Fruit fly (Drosophila melanogaster) whole organism, embryonic: ENCODE results near the gene Abi.

ENCODE experiments used
- Aef1 ChIP-seq: fragments of 200-800 bp; sonication (Bioruptor generic); IDR thresholded peaks from 3 replicates; pipeline ENCODE4 v1.3.6; 2022; ENCODE audit warnings: missing biosample characterization, missing genetic modification characterization
- CG10209 ChIP-seq: fragments of 200-800 bp; sonication (Bioruptor generic); optimal IDR thresholded peaks from 3 replicates; lab custom pipeline; 2017; ENCODE audit warnings: missing biosample characterization, mild to moderate bottlenecking, missing genetic modification characterization, missing genetic modification reagents
- CG10543 ChIP-seq: fragments of 200-800 bp; sonication (Bioruptor generic); optimal IDR thresholded peaks from 3 replicates; lab custom pipeline; 2017; ENCODE audit warnings: missing biosample characterization, mild to moderate bottlenecking, missing genetic modification characterization, moderate library complexity
- CG10979 ChIP-seq: fragments of 200-800 bp; sonication (Bioruptor generic); optimal IDR thresholded peaks from 2 replicates; lab custom pipeline; 2018; ENCODE audit warnings: missing biosample characterization, mild to moderate bottlenecking, missing genetic modification characterization, moderate library complexity
- CG11456 ChIP-seq: fragments of 200-800 bp; sonication (Bioruptor generic); IDR thresholded peaks from 3 replicates; pipeline ENCODE4 v1.3.6; 2022; ENCODE audit warnings: missing biosample characterization, missing genetic modification characterization
- CG12104 ChIP-seq: fragments of 200-800 bp; sonication (Bioruptor generic); optimal IDR thresholded peaks from 3 replicates; lab custom pipeline; 2016; ENCODE audit warnings: missing biosample characterization, missing genetic modification characterization
- CG14014 ChIP-seq: fragments of 200-800 bp; sonication (Bioruptor generic); IDR thresholded peaks from 2 replicates; pipeline ENCODE4 v1.3.6; 2022; ENCODE audit warnings: missing biosample characterization, missing genetic modification characterization
- CG15011 ChIP-seq: fragments of 200-800 bp; sonication (Bioruptor generic); optimal IDR thresholded peaks from 3 replicates; lab custom pipeline; 2018; ENCODE audit warnings: missing biosample characterization, mild to moderate bottlenecking, missing genetic modification characterization
- CG34376 ChIP-seq: fragments of 200-800 bp; sonication (Bioruptor generic); optimal IDR thresholded peaks from 2 replicates; lab custom pipeline; 2018; ENCODE audit warnings: missing biosample characterization, mild to moderate bottlenecking, missing genetic modification characterization
- CG6254 ChIP-seq: fragments of 200-800 bp; sonication (Bioruptor generic); optimal IDR thresholded peaks from 3 replicates; lab custom pipeline; 2017; ENCODE audit warnings: mild to moderate bottlenecking, missing biosample characterization, missing genetic modification reagents, missing genetic modification characterization
- CG7271 ChIP-seq: fragments of 200-800 bp; sonication (Bioruptor generic); optimal IDR thresholded peaks from 2 replicates; lab custom pipeline; 2018; ENCODE audit warnings: missing biosample characterization, mild to moderate bottlenecking, missing genetic modification characterization, moderate library complexity
- CG8765 ChIP-seq: fragments of 200-800 bp; sonication (Bioruptor generic); IDR thresholded peaks from 2 replicates; pipeline ENCODE4 v1.3.6; 2022; ENCODE audit warnings: missing biosample characterization, missing genetic modification characterization
- D19A ChIP-seq: fragments of 200-800 bp; optimal IDR thresholded peaks from 3 replicates; lab custom pipeline; 2019; ENCODE audit warnings: missing biosample characterization, mild to moderate bottlenecking, missing genetic modification characterization, moderate library complexity
- Drgx ChIP-seq: fragments of 200-800 bp; sonication (Bioruptor generic); IDR thresholded peaks from 2 replicates; pipeline ENCODE4 v1.3.6; 2022; ENCODE audit warnings: missing biosample characterization, missing genetic modification characterization
- E2f1 ChIP-seq: fragments of 200-800 bp; sonication (Bioruptor generic); IDR thresholded peaks from 2 replicates; pipeline ENCODE4 v1.3.6; 2022; ENCODE audit warnings: missing biosample characterization, missing genetic modification characterization
- Ets97D ChIP-seq: fragments of 200-800 bp; sonication (Bioruptor generic); optimal IDR thresholded peaks from 3 replicates; lab custom pipeline; 2016; ENCODE audit warnings: missing biosample characterization, missing genetic modification characterization
- Fer2 ChIP-seq: fragments of 200-800 bp; sonication (Bioruptor generic); optimal IDR thresholded peaks from 2 replicates; lab custom pipeline; 2018; ENCODE audit warnings: missing biosample characterization, mild to moderate bottlenecking, missing genetic modification characterization, moderate library complexity
- Gug ChIP-seq: fragments of 200-800 bp; sonication (Bioruptor generic); IDR thresholded peaks from 4 replicates; pipeline ENCODE4 v1.3.6; 2022; ENCODE audit warnings: missing biosample characterization, missing genetic modification characterization
- Hmr ChIP-seq: fragments of 200-800 bp; sonication (Bioruptor generic); optimal IDR thresholded peaks from 3 replicates; lab custom pipeline; 2017; ENCODE audit warnings: mild to moderate bottlenecking, missing biosample characterization, missing genetic modification reagents, missing genetic modification characterization
- Hr78 ChIP-seq, 2 experiments: fragments of 200-800 bp in 1 of 2; fragments of >200 bp in 1 of 2; sonication (Bioruptor generic) in 1 of 2; optimal IDR thresholded peaks; 2 replicates each; lab custom pipeline; 2017 to 2019; ENCODE audit warnings: missing biosample characterization in 2 of 2, missing genetic modification characterization in 2 of 2, mild to moderate bottlenecking in 1 of 2, moderate library complexity in 1 of 2
- Hsf ChIP-seq: fragments of 200-800 bp; sonication (Bioruptor generic); optimal IDR thresholded peaks from 3 replicates; lab custom pipeline; 2016; ENCODE audit warnings: missing biosample characterization, missing genetic modification characterization
- Jarid2 ChIP-seq: fragments of 200-800 bp; sonication (Bioruptor generic); optimal IDR thresholded peaks from 3 replicates; lab custom pipeline; 2017; ENCODE audit warnings: mild to moderate bottlenecking, missing biosample characterization, missing genetic modification reagents, missing genetic modification characterization
- Lhr ChIP-seq: fragments of 200-800 bp; sonication (Bioruptor generic); optimal IDR thresholded peaks from 3 replicates; lab custom pipeline; 2017; ENCODE audit warnings: mild to moderate bottlenecking, missing biosample characterization, missing genetic modification reagents, missing genetic modification characterization
- MBD-R2 ChIP-seq: fragments of 200-800 bp; sonication (Bioruptor generic); IDR thresholded peaks from 2 replicates; pipeline ENCODE4 v1.3.6; 2022; ENCODE audit warnings: missing biosample characterization, missing genetic modification characterization
- MESR4 ChIP-seq: fragments of 200-800 bp; sonication (Bioruptor generic); optimal IDR thresholded peaks from 2 replicates; lab custom pipeline; 2018; ENCODE audit warnings: missing biosample characterization, mild to moderate bottlenecking, missing genetic modification characterization, moderate library complexity
- Opbp ChIP-seq: fragments of 200-800 bp; sonication (Bioruptor generic); IDR thresholded peaks from 3 replicates; pipeline ENCODE4 v1.3.6; 2022; ENCODE audit warnings: missing biosample characterization, missing genetic modification characterization; ENCODE audit not compliant: partially characterized antibody
- ac ChIP-seq: fragments of 200-800 bp; sonication (Bioruptor generic); optimal IDR thresholded peaks from 3 replicates; lab custom pipeline; 2017; ENCODE audit warnings: missing biosample characterization, mild to moderate bottlenecking, missing genetic modification characterization
- amos ChIP-seq: fragments of 200-800 bp; sonication (Bioruptor generic); IDR thresholded peaks from 2 replicates; pipeline ENCODE4 v1.3.6; 2022; ENCODE audit warnings: missing biosample characterization, missing genetic modification characterization; ENCODE audit not compliant: partially characterized antibody
- bbx ChIP-seq: fragments of 200-800 bp; sonication (Bioruptor generic); IDR thresholded peaks from 2 replicates; pipeline ENCODE4 v1.3.6; 2022; ENCODE audit warnings: missing biosample characterization, missing genetic modification characterization; ENCODE audit not compliant: partially characterized antibody
- bigmax ChIP-seq: fragments of 200-800 bp; sonication (Bioruptor generic); optimal IDR thresholded peaks from 2 replicates; lab custom pipeline; 2018; ENCODE audit warnings: missing biosample characterization, mild to moderate bottlenecking, missing genetic modification characterization
- cad ChIP-seq: fragments of >200 bp; optimal IDR thresholded peaks from 2 replicates; lab custom pipeline; 2017; ENCODE audit warnings: missing biosample characterization, missing genetic modification characterization
- crc ChIP-seq: fragments of 200-800 bp; sonication (Bioruptor generic); optimal IDR thresholded peaks from 2 replicates; lab custom pipeline; 2016; ENCODE audit warnings: missing biosample characterization, missing genetic modification characterization
- ewg ChIP-seq: fragments of 200-800 bp; sonication (Bioruptor generic); optimal IDR thresholded peaks from 3 replicates; lab custom pipeline; 2017; ENCODE audit warnings: mild to moderate bottlenecking, missing biosample characterization, missing genetic modification reagents, missing genetic modification characterization
- fd3F ChIP-seq: fragments of 200-800 bp; sonication (Bioruptor generic); optimal IDR thresholded peaks from 2 replicates; lab custom pipeline; 2018; ENCODE audit warnings: missing biosample characterization, mild to moderate bottlenecking, missing genetic modification characterization, moderate library complexity
- jumu ChIP-seq: fragments of 200-800 bp; sonication (Bioruptor generic); optimal IDR thresholded peaks from 3 replicates; lab custom pipeline; 2016; ENCODE audit warnings: missing biosample characterization, missing genetic modification characterization
- lab ChIP-seq: fragments of 200-800 bp; sonication (Bioruptor generic); optimal IDR thresholded peaks from 3 replicates; lab custom pipeline; 2017; ENCODE audit warnings: missing biosample characterization, missing genetic modification characterization, mild to moderate bottlenecking, moderate library complexity, missing genetic modification reagents
- lmd ChIP-seq: fragments of 200-800 bp; sonication (Bioruptor generic); IDR thresholded peaks from 2 replicates; pipeline ENCODE4 v1.3.6; 2022; ENCODE audit warnings: missing biosample characterization, missing genetic modification characterization
- nom ChIP-seq: fragments of 200-800 bp; sonication (Bioruptor generic); optimal IDR thresholded peaks from 2 replicates; lab custom pipeline; 2017; ENCODE audit warnings: missing biosample characterization, missing genetic modification characterization, mild to moderate bottlenecking, moderate library complexity, missing genetic modification reagents
- pnt ChIP-seq: fragments of 200-800 bp; sonication (Bioruptor generic); optimal IDR thresholded peaks from 3 replicates; lab custom pipeline; 2016; ENCODE audit warnings: missing biosample characterization, missing genetic modification characterization
- pros ChIP-seq: fragments of 200-800 bp; sonication (Bioruptor generic); optimal IDR thresholded peaks from 3 replicates; lab custom pipeline; 2019; ENCODE audit warnings: missing biosample characterization, mild to moderate bottlenecking, missing genetic modification characterization, moderate library complexity
- salm ChIP-seq: fragments of 200-800 bp; sonication (Bioruptor generic); optimal IDR thresholded peaks from 2 replicates; lab custom pipeline; 2018; ENCODE audit warnings: missing biosample characterization, mild to moderate bottlenecking, missing genetic modification characterization
- tx ChIP-seq: fragments of 200-800 bp; sonication (Bioruptor generic); optimal IDR thresholded peaks from 2 replicates; lab custom pipeline; 2016; ENCODE audit warnings: missing biosample characterization, missing genetic modification characterization

The Abi gene

DNA sequence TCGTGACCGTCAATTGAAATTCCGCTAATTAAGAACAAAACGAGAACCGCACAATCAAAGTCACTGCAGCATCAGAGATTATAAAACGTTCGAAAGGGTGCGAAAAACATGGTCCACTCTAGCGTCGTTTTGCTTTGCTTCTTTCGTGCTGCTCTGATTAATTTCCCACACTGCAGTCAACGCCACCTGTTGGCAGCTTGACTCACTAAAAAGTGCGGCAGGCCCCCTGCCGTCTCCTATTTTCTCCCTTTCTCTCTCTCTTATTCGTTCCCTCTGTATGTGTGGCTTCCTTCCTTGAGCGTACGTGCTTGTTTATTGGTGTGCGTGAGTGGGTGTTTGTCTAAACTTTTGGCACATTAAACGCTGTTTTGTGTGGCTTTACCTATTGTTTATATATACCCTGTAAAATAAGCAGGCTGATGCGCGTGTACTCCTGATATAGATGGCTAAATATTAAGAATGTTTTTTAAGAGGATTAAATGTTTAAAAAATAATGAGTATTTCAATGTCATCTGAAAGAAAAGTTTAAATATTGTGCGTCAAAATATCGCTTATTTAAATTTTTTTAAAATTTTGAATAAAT lies 23.6 kb downstream of the Abi start (continued):
- TF ChIP-seq ewg (no peak), pnt (GFP tag; lab: Kevin White, UChicago) (no peak), CG14014 (peak; percentile 34; the same call in 1 of the 2 replicates), bigmax (GFP tag; lab: Kevin White, UChicago) (no peak), Gug (GFP tag; lab: Robert Waterston, UW) (no peak), tx (GFP tag; lab: Kevin White, UChicago) (no peak), lab (GFP tag; lab: Kevin White, UChicago) (peak; percentile 29), Hmr (GFP tag; lab: Kevin White, UChicago) (peak; percentile 33), MESR4 (no peak), CG10209 (GFP tag; lab: Kevin White, UChicago) (no peak), CG10543 (GFP tag; lab: Kevin White, UChicago) (no peak), CG12104 (GFP tag; lab: Kevin White, UChicago) (no peak), CG34376 (peak; percentile 8), fd3F (GFP tag; lab: Kevin White, UChicago) (no peak), CG10979 (tag; lab: Kevin White, UChicago) (peak; percentile 92), Fer2 (tag; lab: Kevin White, UChicago) (no peak), nom (no peak), cad (no peak), CG8765 (GFP tag; lab: Robert Waterston, UW) (no peak), CG11456 (GFP tag; lab: Robert Waterston, UW) (peak; percentile 60; the same call in 1 of the 3 replicates), CG7271 (tag; lab: Kevin White, UChicago) (no peak), ac (GFP tag; lab: Kevin White, UChicago) (no peak), Hr78 (GFP tag; optimal IDR thresholded peaks at IDR 0.05; lab: Kevin White, UChicago) (no peak), Lhr (GFP tag; lab: Kevin White, UChicago) (no peak), CG15011 (GFP tag; lab: Kevin White, UChicago) (no peak), Jarid2 (no peak), bbx (GFP tag; lab: Robert Waterston, UW) (no peak), Aef1 (GFP tag; lab: Robert Waterston, UW) (no peak), Ets97D (GFP tag; lab: Kevin White, UChicago) (no peak), salm (no peak), amos (GFP tag; lab: Robert Waterston, UW) (no peak), jumu (no peak), Drgx (GFP tag; lab: Robert Waterston, UW) (peak; percentile 32; the same call in 1 of the 2 replicates), MBD-R2 (GFP tag; lab: Robert Waterston, UW) (no peak), E2f1 (GFP tag; lab: Robert Waterston, UW) (peak; percentile 8; the same call in 1 of the 2 replicates), CG6254 (GFP tag; lab: Kevin White, UChicago) (no peak), Hsf (no peak), crc (GFP tag; lab: Kevin White, UChicago) (no peak), lmd (GFP tag; lab: Robert Waterston, UW) (peak; percentile 31; the same call in 1 of the 2 replicates), D19A (tag; lab: Kevin White, UChicago) (no peak), pros (no peak), Opbp (GFP tag; lab: Robert Waterston, UW) (no peak)
- TF ChIP-seq, all 482 proteins: peak for 72
